Worm (Caenorhabditis elegans): Measurements from ENCODE around the gene B0336.13.

- no peak for TF ChIP-seq him-1 (tag; optimal IDR thresholded peaks at IDR 0.05)
- no peak for TF ChIP-seq dao-5 (tag; optimal IDR thresholded peaks at IDR 0.05)
These were observed 7.7 kb downstream of the B0336.13 start for ce11 chrIII:5701491-5701890.
